Fruit fly (Drosophila melanogaster) whole organism, wandering third instar larva: ENCODE measurements around the gene Pitslre.

Experiments
- Abd-B ChIP-seq: fragments of >200 bp; optimal IDR thresholded peaks from 2 replicates; lab custom pipeline; 2017; ENCODE audit warnings: missing biosample characterization, missing genetic modification characterization
- CG32264 ChIP-seq: fragments of 200-800 bp; sonication (Bioruptor generic); optimal IDR thresholded peaks from 2 replicates; lab custom pipeline; 2016; ENCODE audit warnings: missing biosample characterization, missing genetic modification characterization
- CG9705 ChIP-seq: fragments of 200-800 bp; sonication (Bioruptor generic); optimal IDR thresholded peaks from 2 replicates; lab custom pipeline; 2018; ENCODE audit warnings: missing biosample characterization, mild to moderate bottlenecking, missing genetic modification characterization
- Dfd ChIP-seq: fragments of >200 bp; optimal IDR thresholded peaks from 2 replicates; lab custom pipeline; 2017; ENCODE audit warnings: missing biosample characterization, missing genetic modification characterization
- GATAd ChIP-seq: sonication (Bioruptor generic); optimal IDR thresholded peaks from 2 replicates; lab custom pipeline; 2016; ENCODE audit warnings: missing biosample characterization, missing genetic modification characterization
- HLH106 ChIP-seq: fragments of 200-800 bp; optimal IDR thresholded peaks from 3 replicates; lab custom pipeline; 2019; ENCODE audit warnings: missing biosample characterization, mild to moderate bottlenecking, missing genetic modification characterization, moderate library complexity
- Hnf4 ChIP-seq: fragments of 200-800 bp; sonication (Bioruptor generic); optimal IDR thresholded peaks from 2 replicates; lab custom pipeline; 2016; ENCODE audit warnings: missing biosample characterization, mild to moderate bottlenecking, missing genetic modification characterization
- Hr78 ChIP-seq: fragments of >200 bp; optimal IDR thresholded peaks from 2 replicates; lab custom pipeline; 2017; ENCODE audit warnings: missing biosample characterization, missing genetic modification characterization
- Hr83 ChIP-seq: fragments of 200-300 bp; sonication (Bioruptor generic); optimal IDR thresholded peaks from 2 replicates; lab custom pipeline; 2016; ENCODE audit warnings: missing biosample characterization, mild to moderate bottlenecking, missing genetic modification characterization, moderate library complexity; ENCODE audit not compliant: poor library complexity, severe bottlenecking
- Mio ChIP-seq: sonication (Bioruptor generic); optimal IDR thresholded peaks from 2 replicates; lab custom pipeline; 2016; ENCODE audit warnings: missing biosample characterization, missing genetic modification characterization
- Myc ChIP-seq: fragments of >200 bp; optimal IDR thresholded peaks from 2 replicates; lab custom pipeline; 2017
- N ChIP-seq: fragments of >200 bp; optimal IDR thresholded peaks from 2 replicates; lab custom pipeline; 2018; ENCODE audit warnings: missing biosample characterization, missing external identifiers, missing genetic modification characterization
- OdsH ChIP-seq: fragments of 200-800 bp; sonication (Bioruptor generic); optimal IDR thresholded peaks from 2 replicates; lab custom pipeline; 2016; ENCODE audit warnings: missing biosample characterization, mild to moderate bottlenecking, missing genetic modification characterization
- Rel ChIP-seq, 2 experiments: fragments of 200-800 bp; sonication (Bioruptor generic) in 1 of 2; optimal IDR thresholded peaks; 2 replicates in 1 of 2; 3 replicates in 1 of 2; lab custom pipeline; 2016 to 2019; ENCODE audit warnings: mild to moderate bottlenecking in 2 of 2, missing biosample characterization in 2 of 2, missing genetic modification characterization in 2 of 2, moderate library complexity in 1 of 2
- Sp1 ChIP-seq: fragments of 200-800 bp; sonication (Bioruptor generic); optimal IDR thresholded peaks from 3 replicates; lab custom pipeline; 2019; ENCODE audit warnings: missing biosample characterization, mild to moderate bottlenecking, missing genetic modification characterization, moderate library complexity
- Vsx2 ChIP-seq: fragments of 200-300, 225-300 bp; sonication (Bioruptor generic); optimal IDR thresholded peaks from 2 replicates; lab custom pipeline; 2018; ENCODE audit warnings: missing biosample characterization, missing genetic modification characterization; ENCODE audit not compliant: partially characterized antibody
- brk ChIP-seq: fragments of 200-800 bp; sonication (Bioruptor generic); optimal IDR thresholded peaks from 2 replicates; lab custom pipeline; 2016; ENCODE audit warnings: missing biosample characterization, mild to moderate bottlenecking, missing genetic modification characterization
- dmrt93B ChIP-seq: fragments of 200-800 bp; sonication (Bioruptor generic); optimal IDR thresholded peaks from 2 replicates; lab custom pipeline; 2018; ENCODE audit warnings: missing biosample characterization, mild to moderate bottlenecking, missing genetic modification characterization
- dsf ChIP-seq: sonication (Bioruptor generic); optimal IDR thresholded peaks from 2 replicates; lab custom pipeline; 2016; ENCODE audit warnings: missing biosample characterization, missing genetic modification characterization, borderline replicate concordance
- ey ChIP-seq: fragments of 200-800 bp; sonication (Bioruptor generic); optimal IDR thresholded peaks from 2 replicates; lab custom pipeline; 2016; ENCODE audit warnings: missing biosample characterization, missing genetic modification characterization
- foxo ChIP-seq, 2 experiments: fragments of 200-800 bp; sonication (Bioruptor generic); optimal IDR thresholded peaks; 2 replicates in 1 of 2; 3 replicates in 1 of 2; lab custom pipeline; 2016 to 2017; ENCODE audit warnings: missing biosample characterization in 2 of 2, missing genetic modification characterization in 2 of 2
- jim ChIP-seq: fragments of 175-275, 200-325 bp; sonication (Bioruptor generic); optimal IDR thresholded peaks from 2 replicates; lab custom pipeline; 2016; ENCODE audit warnings: missing biosample characterization, mild to moderate bottlenecking, missing genetic modification characterization
- lola ChIP-seq: fragments of >200 bp; optimal IDR thresholded peaks from 2 replicates; lab custom pipeline; 2017; ENCODE audit warnings: missing biosample characterization, missing genetic modification characterization
- pan ChIP-seq: fragments of >200 bp; optimal IDR thresholded peaks from 2 replicates; lab custom pipeline; 2017
- psq ChIP-seq: fragments of 200-800 bp; sonication (Bioruptor generic); optimal IDR thresholded peaks from 3 replicates; lab custom pipeline; 2017; ENCODE audit warnings: missing biosample characterization, mild to moderate bottlenecking, missing genetic modification characterization, moderate library complexity
- rgr ChIP-seq: fragments of 200-800 bp; sonication (Bioruptor generic); optimal IDR thresholded peaks from 3 replicates; lab custom pipeline; 2016; ENCODE audit warnings: missing biosample characterization, mild to moderate bottlenecking, missing genetic modification characterization
- sage ChIP-seq: fragments of 200-800 bp; sonication (Bioruptor generic); optimal IDR thresholded peaks from 2 replicates; lab custom pipeline; 2016; ENCODE audit warnings: missing biosample characterization, mild to moderate bottlenecking, missing genetic modification characterization
- sv ChIP-seq: fragments of 200-800 bp; sonication (Bioruptor generic); optimal IDR thresholded peaks from 3 replicates; lab custom pipeline; 2016; ENCODE audit warnings: missing biosample characterization, missing genetic modification characterization
- tai ChIP-seq: sonication (Bioruptor generic); optimal IDR thresholded peaks from 2 replicates; lab custom pipeline; 2016; ENCODE audit warnings: missing biosample characterization, missing genetic modification characterization
- usp ChIP-seq: fragments of >200 bp; optimal IDR thresholded peaks from 2 replicates; lab custom pipeline; 2017; ENCODE audit warnings: missing biosample characterization, missing genetic modification characterization
- woc ChIP-seq: sonication (Bioruptor generic); optimal IDR thresholded peaks from 2 replicates; lab custom pipeline; 2016; ENCODE audit warnings: missing biosample characterization, mild to moderate bottlenecking, missing genetic modification characterization

Pitslre gene

DNA sequence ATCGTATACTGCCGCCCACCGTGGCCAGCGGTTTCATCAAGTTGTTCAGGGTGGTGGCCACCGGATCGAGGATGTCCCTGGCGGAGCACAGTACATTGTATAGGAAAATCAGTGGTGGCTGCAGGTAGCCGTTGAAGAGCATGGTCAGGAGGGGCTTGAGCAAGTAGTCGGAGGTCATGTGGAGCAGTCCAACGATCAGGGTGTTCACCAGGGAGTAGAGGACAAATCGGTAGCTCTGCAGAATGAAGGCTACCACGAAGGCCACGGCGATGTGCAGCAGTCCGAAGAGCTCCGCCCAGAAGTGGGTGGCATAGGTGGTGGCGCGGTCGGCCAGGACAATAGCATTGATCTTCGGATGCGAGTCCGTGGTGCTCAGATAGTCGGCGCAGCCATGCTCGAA is 26.1 kb downstream of the Pitslre start:
- TF ChIP-seq sage (GFP tag; lab: Kevin White, UChicago): no peak
- no peak for TF ChIP-seq Mio (GFP tag; lab: Kevin White, UChicago)
- no peak for TF ChIP-seq Dfd (GFP tag; lab: Kevin White, UChicago)
- no peak for TF ChIP-seq OdsH (GFP tag; lab: Kevin White, UChicago)
- TF ChIP-seq woc (GFP tag; lab: Kevin White, UChicago): no peak
- TF ChIP-seq GATAd (GFP tag; lab: Kevin White, UChicago): no peak
- TF ChIP-seq sv (GFP tag; lab: Kevin White, UChicago): no peak
- no peak for TF ChIP-seq Sp1
- no peak for TF ChIP-seq foxo (GFP tag; optimal IDR thresholded peaks at IDR 0.05; lab: Kevin White, UChicago)

DNA sequence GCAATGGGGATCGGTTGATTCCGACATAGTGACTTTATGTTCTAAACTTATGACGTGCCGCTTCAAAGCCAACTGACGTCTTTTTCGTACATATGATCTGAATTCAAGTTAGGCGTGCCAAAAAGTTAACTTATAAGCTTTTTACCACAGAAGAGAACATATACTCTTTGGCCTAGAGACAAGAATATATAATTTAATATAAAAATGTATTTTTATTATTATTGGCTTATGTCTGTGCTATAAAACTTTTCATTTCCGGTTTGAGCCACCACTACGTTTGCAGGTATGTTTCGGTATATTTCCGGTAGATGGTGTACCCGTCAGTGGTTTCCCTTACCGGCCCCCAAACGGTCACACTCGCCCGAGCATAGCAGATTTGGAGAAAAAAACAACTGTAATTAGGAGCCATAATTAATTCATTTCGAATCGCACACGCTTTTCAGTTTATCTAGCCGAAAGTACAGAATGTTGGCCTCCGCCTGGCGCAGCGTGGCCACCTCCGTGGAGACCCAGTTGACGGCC is 27.1 kb downstream of the Pitslre start, which contains the start of the genes CG3698 and tzn:
CG3698 (minus strand) TSS at position 51 of the 522 bp plus-strand sequence.
tzn (plus strand) TSS at position 321 of the 522 bp plus-strand sequence.
- TF ChIP-seq rgr (peak; percentile 94), Myc (lab: Kevin White, UChicago) (peak; percentile 43), Rel (GFP tag; optimal IDR thresholded peaks at IDR 0.05; lab: Kevin White, UChicago) (peak; percentile 17), Rel (tag; optimal IDR thresholded peaks at IDR 0.05; lab: Kevin White, UChicago) (peak; percentile 85), Sp1 (peak; percentile 85), OdsH (GFP tag; lab: Kevin White, UChicago) (peak; percentile 83), psq (peak; percentile 70), ey (GFP tag; lab: Kevin White, UChicago) (no peak), woc (GFP tag; lab: Kevin White, UChicago) (no peak), sv (GFP tag; lab: Kevin White, UChicago) (peak; percentile 78), HLH106 (peak; percentile 85), dmrt93B (GFP tag; lab: Kevin White, UChicago) (peak; percentile 97), Dfd (GFP tag; lab: Kevin White, UChicago) (no peak), Hr83 (GFP tag; lab: Kevin White, UChicago) (peak; percentile 95), dsf (no peak), Hnf4 (GFP tag; lab: Kevin White, UChicago) (no peak), brk (no peak), Hr78 (GFP tag; lab: Kevin White, UChicago) (no peak), CG9705 (GFP tag; lab: Kevin White, UChicago) (peak; percentile 95)

DNA sequence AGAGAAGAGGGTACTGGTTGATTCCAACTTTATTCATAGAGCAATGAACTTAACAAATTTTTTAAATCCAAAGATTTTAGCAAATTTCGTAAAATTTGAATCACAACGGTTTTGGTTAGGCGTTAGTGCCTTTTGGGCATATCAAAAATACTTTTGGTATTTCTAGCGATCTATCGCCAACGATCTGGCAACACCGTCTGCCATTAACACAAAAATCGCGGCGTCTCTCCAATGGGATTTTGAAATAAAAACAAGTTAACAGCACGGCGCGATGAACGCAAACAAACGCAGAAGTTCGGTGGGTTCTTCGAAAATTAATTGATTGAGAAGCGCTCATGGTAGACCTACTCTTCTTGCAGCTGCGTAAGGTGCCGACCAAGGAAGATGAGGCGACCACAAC is 28.9 kb downstream of the Pitslre start, which contains the start of gene Spc105R:
Spc105R (plus strand) TSS at position 203 of the 400 bp plus-strand sequence.
- TF ChIP-seq Abd-B: no peak
- no peak for TF ChIP-seq lola (GFP tag; lab: Kevin White, UChicago)
- TF ChIP-seq Mio (GFP tag; lab: Kevin White, UChicago): no peak
- no peak for TF ChIP-seq ey (GFP tag; lab: Kevin White, UChicago)
- TF ChIP-seq pan (lab: Kevin White, UChicago): no peak
- TF ChIP-seq HLH106: no peak
- TF ChIP-seq tai (GFP tag; lab: Kevin White, UChicago): no peak
- no peak for TF ChIP-seq psq
- no peak for TF ChIP-seq Hnf4 (GFP tag; lab: Kevin White, UChicago)
- TF ChIP-seq sage (GFP tag; lab: Kevin White, UChicago): no peak
- TF ChIP-seq N (GFP tag; lab: Kevin White, UChicago): no peak
- no peak for TF ChIP-seq Sp1
- TF ChIP-seq dsf: no peak
- TF ChIP-seq usp (GFP tag; lab: Kevin White, UChicago): no peak
- TF ChIP-seq jim (GFP tag; lab: Kevin White, UChicago): no peak
- no peak for TF ChIP-seq Vsx2
- no peak for TF ChIP-seq GATAd (GFP tag; lab: Kevin White, UChicago)
- no peak for TF ChIP-seq Hr78 (GFP tag; lab: Kevin White, UChicago)

DNA sequence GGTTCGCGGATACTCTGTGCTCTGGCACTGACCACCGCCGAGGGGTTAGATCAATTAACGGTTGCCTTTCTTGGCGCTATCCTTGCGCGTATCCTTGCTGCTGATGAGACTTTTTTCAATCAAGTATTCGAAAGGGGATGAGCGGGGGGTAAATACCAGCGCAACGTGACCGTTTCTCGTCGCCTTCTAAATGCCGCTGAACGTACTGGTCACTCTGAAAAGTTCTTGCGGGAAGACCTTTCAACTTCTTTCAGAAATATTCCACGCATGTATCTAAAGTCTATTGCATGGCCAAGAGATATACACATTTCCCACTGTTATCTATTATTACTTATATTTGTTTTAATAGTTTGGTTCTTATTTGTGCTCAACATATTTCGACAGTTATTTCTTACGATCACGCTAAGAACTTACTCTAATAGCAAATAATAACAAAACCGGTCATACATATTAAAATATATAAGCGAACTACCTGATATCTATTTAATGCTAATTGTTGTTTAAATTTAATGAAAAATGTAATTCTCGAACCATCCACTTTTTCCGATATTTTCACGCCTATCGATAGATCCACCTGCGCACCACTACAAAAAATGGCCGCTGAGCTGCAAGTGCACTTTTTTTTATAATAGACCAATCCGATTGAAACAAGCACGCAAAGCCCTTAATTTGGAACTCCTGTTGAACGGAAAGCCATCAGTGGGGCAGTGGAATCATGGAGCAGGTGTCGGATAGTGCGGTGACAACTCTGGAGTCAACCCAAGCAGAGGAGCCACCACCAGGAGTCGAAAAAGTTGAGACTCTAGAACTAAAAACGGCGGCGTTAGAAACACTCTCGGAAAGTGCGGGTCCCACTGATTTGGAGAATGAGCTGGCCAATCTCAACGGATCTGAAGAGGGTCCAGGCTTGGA is 38.0 kb downstream of the Pitslre start, which contains the start of the genes CG3634 and HIPP1:
CG3634 (minus strand) TSS at position 185 of the 912 bp plus-strand sequence.
HIPP1 (plus strand) TSS at position 582 of the 912 bp plus-strand sequence.
- TF ChIP-seq Myc (lab: Kevin White, UChicago) (peak; percentile 34), CG32264 (GFP tag; lab: Kevin White, UChicago) (no peak)
